Worm (Caenorhabditis elegans): Measurements from ENCODE around the gene M151.3.

DNA sequence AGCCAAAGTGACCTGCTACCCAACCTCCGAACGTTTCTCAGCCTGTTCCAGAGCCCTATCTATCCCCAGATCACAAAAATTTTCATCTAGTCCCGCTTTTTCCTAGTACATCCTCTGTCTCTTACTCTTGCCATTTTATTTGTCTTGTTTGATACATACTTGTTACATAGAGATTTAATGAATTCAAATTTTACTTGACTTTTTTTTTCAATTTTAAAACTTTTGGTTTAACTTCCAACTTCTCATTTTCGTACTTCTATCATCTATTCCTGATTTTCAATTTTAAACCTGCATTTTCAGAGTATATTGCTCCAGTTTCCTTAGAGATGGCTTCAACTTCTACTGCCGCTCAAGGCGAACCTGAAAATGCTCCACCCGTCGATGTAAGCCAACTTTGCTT, at the start of gene M151.3:
- TF ChIP-seq unc-39 (tag; optimal IDR thresholded peaks at IDR 0.05) = no peak
- no peak for TF ChIP-seq ceh-28 (tag; optimal IDR thresholded peaks at IDR 0.05)
- no peak for TF ChIP-seq lin-15B (tag; optimal IDR thresholded peaks at IDR 0.05)
- TF ChIP-seq nhr-77 (tag; optimal IDR thresholded peaks at IDR 0.05) = no peak
- TF ChIP-seq snpc-4 (tag; optimal IDR thresholded peaks at IDR 0.05) = no peak
- no peak for TF ChIP-seq fos-1 (tag; optimal IDR thresholded peaks at IDR 0.05)
- no peak for TF ChIP-seq unc-62 (GFP tag; optimal IDR thresholded peaks at IDR 0.05)
- TF ChIP-seq nhr-237 (tag; optimal IDR thresholded peaks at IDR 0.05) = no peak
- TF ChIP-seq nhr-28 (tag; optimal IDR thresholded peaks at IDR 0.05) = no peak
- TF ChIP-seq elt-1 (tag; optimal IDR thresholded peaks at IDR 0.05) = no peak

Data from whole organism, L3 larva.